Worm (Caenorhabditis elegans) whole organism, L1 larva: Measurements from ENCODE around the gene amx-3.

ENCODE experiments used
- C04F5.9 ChIP-seq: sonication (generic microtip); optimal IDR thresholded peaks from 2 replicates; lab custom pipeline; 2016; ENCODE audit warnings: missing genetic modification characterization, missing compliant biosample characterization
- C16A3.4 ChIP-seq: fragments of 150-350 bp; optimal IDR thresholded peaks from 2 replicates; lab custom pipeline; 2014; ENCODE audit warnings: missing biosample characterization, missing genetic modification characterization
- F16B12.6 ChIP-seq: fragments of 150-350 bp; optimal IDR thresholded peaks from 2 replicates; lab custom pipeline; 2014; ENCODE audit warnings: missing biosample characterization, missing genetic modification characterization
- aha-1 ChIP-seq: fragments of 150-350 bp; optimal IDR thresholded peaks from 2 replicates; lab custom pipeline; 2014; ENCODE audit warnings: missing biosample characterization, missing genetic modification characterization
- aly-2 ChIP-seq: fragments of 150-350 bp; optimal IDR thresholded peaks from 2 replicates; lab custom pipeline; 2014; ENCODE audit warnings: missing biosample characterization, missing genetic modification characterization
- blmp-1 ChIP-seq: fragments of 150-350 bp; optimal IDR thresholded peaks from 2 replicates; lab custom pipeline; 2014; ENCODE audit warnings: missing biosample characterization, missing genetic modification characterization
- ceh-63 ChIP-seq: fragments of 200-800 bp; sonication (Bioruptor generic); optimal IDR thresholded peaks from 2 replicates; lab custom pipeline; 2018; ENCODE audit warnings: mild to moderate bottlenecking, missing genetic modification characterization, missing compliant biosample characterization
- ceh-88 ChIP-seq: fragments of 200-800 bp; sonication (Bioruptor generic); IDR thresholded peaks from 2 replicates; pipeline ENCODE4 v1.3.6; 2022; ENCODE audit warnings: missing genetic modification characterization, missing compliant biosample characterization
- ces-1 ChIP-seq: fragments of 150-350 bp; optimal IDR thresholded peaks from 2 replicates; lab custom pipeline; 2014; ENCODE audit warnings: missing biosample characterization, missing genetic modification reagents, missing genetic modification characterization
- dpl-1 ChIP-seq, 3 experiments: fragments of 150-350 bp in 2 of 3; sonication (generic microtip) in 1 of 3; optimal IDR thresholded peaks; 2 replicates each; lab custom pipeline; 2014 to 2017; ENCODE audit warnings: missing biosample characterization in 3 of 3, missing genetic modification characterization in 3 of 3, missing genetic modification reagents in 3 of 3
- efl-3 ChIP-seq: fragments of 200-800 bp; sonication (Bioruptor generic); optimal IDR thresholded peaks from 2 replicates; lab custom pipeline; 2018; ENCODE audit warnings: mild to moderate bottlenecking, missing genetic modification characterization, missing compliant biosample characterization
- egl-13 ChIP-seq: sonication (generic microtip); optimal IDR thresholded peaks from 2 replicates; lab custom pipeline; 2016; ENCODE audit warnings: missing genotype, missing genetic modification reagents, missing genetic modification characterization, missing compliant biosample characterization
- egl-27 ChIP-seq, 2 experiments: fragments of 150-350 bp in 1 of 2; sonication (generic microtip); optimal IDR thresholded peaks; 3 replicates each; lab custom pipeline; 2017 to 2018; ENCODE audit warnings: missing biosample characterization in 2 of 2, missing genetic modification characterization in 2 of 2, missing genetic modification reagents in 2 of 2
- elt-3 ChIP-seq, 6 experiments: fragments of 150-350 bp in 1 of 6; sonication (generic microtip); optimal IDR thresholded peaks; 2 replicates each; lab custom pipeline; 2017 to 2018; ENCODE audit warnings: missing biosample characterization in 6 of 6, missing genetic modification characterization in 6 of 6, inconsistent platforms in 1 of 6
- fkh-10 ChIP-seq: sonication (generic microtip); optimal IDR thresholded peaks from 2 replicates; lab custom pipeline; 2017; ENCODE audit warnings: missing biosample characterization, missing genetic modification reagents, missing genetic modification characterization
- fos-1 ChIP-seq: fragments of 150-350 bp; optimal IDR thresholded peaks from 2 replicates; lab custom pipeline; 2014; ENCODE audit warnings: missing biosample characterization, missing genetic modification characterization
- hlh-17 ChIP-seq: fragments of 200-800 bp; sonication (Bioruptor generic); optimal IDR thresholded peaks from 2 replicates; lab custom pipeline; 2018; ENCODE audit warnings: missing genetic modification characterization, mild to moderate bottlenecking, missing compliant biosample characterization, moderate library complexity, borderline replicate concordance
- irx-1 ChIP-seq: sonication (generic microtip); optimal IDR thresholded peaks from 2 replicates; lab custom pipeline; 2016; ENCODE audit warnings: missing genetic modification characterization, missing compliant biosample characterization
- isw-1 ChIP-seq: fragments of 200-800 bp; sonication (Bioruptor generic); IDR thresholded peaks from 2 replicates; pipeline ENCODE4 v1.3.6; 2022; ENCODE audit warnings: missing genetic modification characterization, missing compliant biosample characterization
- jun-1 ChIP-seq: fragments of 150-350 bp; optimal IDR thresholded peaks from 2 replicates; lab custom pipeline; 2014; ENCODE audit warnings: missing biosample characterization, missing genetic modification reagents, missing genetic modification characterization
- lin-13 ChIP-seq: fragments of 150-350 bp; optimal IDR thresholded peaks from 2 replicates; lab custom pipeline; 2014; ENCODE audit warnings: missing biosample characterization, missing genetic modification reagents, missing genetic modification characterization
- lin-14 ChIP-seq: fragments of 200-800 bp; sonication (Bioruptor generic); optimal IDR thresholded peaks from 2 replicates; lab custom pipeline; 2018; ENCODE audit warnings: mild to moderate bottlenecking, missing genetic modification characterization, moderate library complexity, missing compliant biosample characterization
- lin-15B ChIP-seq: fragments of 150-350 bp; sonication (generic microtip); optimal IDR thresholded peaks from 3 replicates; lab custom pipeline; 2014; ENCODE audit warnings: missing biosample characterization, missing genetic modification characterization
- mdl-1 ChIP-seq, 2 experiments: fragments of 150-350 bp; optimal IDR thresholded peaks; 2 replicates each; lab custom pipeline; 2014 to 2017; ENCODE audit warnings: missing biosample characterization in 2 of 2, missing genetic modification characterization in 2 of 2, inconsistent platforms in 1 of 2
- mef-2 ChIP-seq: fragments of 150-350 bp; optimal IDR thresholded peaks from 2 replicates; lab custom pipeline; 2014; ENCODE audit warnings: missing biosample characterization, missing genetic modification characterization
- mep-1 ChIP-seq: fragments of 150-350 bp; optimal IDR thresholded peaks from 2 replicates; lab custom pipeline; 2014; ENCODE audit warnings: missing biosample characterization, missing genetic modification characterization
- nhr-19 ChIP-seq: fragments of 200-800 bp; sonication (Bioruptor generic); conservative IDR thresholded peaks from 2 replicates; pipeline ENCODE4 v1.3.6; 2022; ENCODE audit warnings: missing genetic modification characterization, missing compliant biosample characterization
- nhr-28 ChIP-seq: fragments of 150-350 bp; optimal IDR thresholded peaks from 2 replicates; lab custom pipeline; 2014; ENCODE audit warnings: missing biosample characterization, missing genetic modification characterization
- nhr-77 ChIP-seq: fragments of 150-350 bp; optimal IDR thresholded peaks from 2 replicates; lab custom pipeline; 2014; ENCODE audit warnings: missing biosample characterization, missing genetic modification characterization
- nhr-84 ChIP-seq: sonication (generic microtip); optimal IDR thresholded peaks from 2 replicates; lab custom pipeline; 2017; ENCODE audit warnings: missing biosample characterization, missing genetic modification characterization
- nhr-85 ChIP-seq: sonication (generic microtip); peaks from one replicate; lab custom pipeline; 2016; ENCODE audit warnings: missing genetic modification characterization, inconsistent platforms, missing compliant biosample characterization
- nhr-90 ChIP-seq: sonication (generic microtip); optimal IDR thresholded peaks from 2 replicates; lab custom pipeline; 2016; ENCODE audit warnings: mild to moderate bottlenecking, missing genetic modification characterization, missing compliant biosample characterization; ENCODE audit not compliant: poor library complexity
- rnt-1 ChIP-seq: sonication (generic microtip); optimal IDR thresholded peaks from 2 replicates; lab custom pipeline; 2016; ENCODE audit warnings: mild to moderate bottlenecking, missing genetic modification characterization, moderate library complexity, missing compliant biosample characterization
- snu-23 ChIP-seq: sonication (generic microtip); optimal IDR thresholded peaks from 2 replicates; lab custom pipeline; 2016; ENCODE audit warnings: missing genetic modification characterization, missing compliant biosample characterization
- sox-4 ChIP-seq: sonication (generic microtip); optimal IDR thresholded peaks from 2 replicates; lab custom pipeline; 2016; ENCODE audit warnings: missing genetic modification characterization, missing compliant biosample characterization
- swsn-7 ChIP-seq: sonication (generic microtip); optimal IDR thresholded peaks from 2 replicates; lab custom pipeline; 2016; ENCODE audit warnings: missing genetic modification characterization, missing compliant biosample characterization
- tlp-1 ChIP-seq: fragments of 150-350 bp; optimal IDR thresholded peaks from 2 replicates; lab custom pipeline; 2014; ENCODE audit warnings: missing biosample characterization, missing genetic modification characterization
- unc-130 ChIP-seq: fragments of 150-350 bp; optimal IDR thresholded peaks from 2 replicates; lab custom pipeline; 2017; ENCODE audit warnings: missing biosample characterization, missing genetic modification characterization, inconsistent platforms
- unc-62 ChIP-seq: fragments of 150-350 bp; optimal IDR thresholded peaks from 2 replicates; lab custom pipeline; 2014; ENCODE audit warnings: missing biosample characterization, missing genetic modification reagents, missing genetic modification characterization
- vab-15 ChIP-seq: sonication (generic microtip); optimal IDR thresholded peaks from 2 replicates; lab custom pipeline; 2017; ENCODE audit warnings: missing genotype, mild to moderate bottlenecking, missing genetic modification characterization, missing compliant biosample characterization
- ztf-4 ChIP-seq: fragments of 150-350 bp; optimal IDR thresholded peaks from 2 replicates; lab custom pipeline; 2014; ENCODE audit warnings: missing biosample characterization, missing genetic modification characterization

amx-3 gene

DNA sequence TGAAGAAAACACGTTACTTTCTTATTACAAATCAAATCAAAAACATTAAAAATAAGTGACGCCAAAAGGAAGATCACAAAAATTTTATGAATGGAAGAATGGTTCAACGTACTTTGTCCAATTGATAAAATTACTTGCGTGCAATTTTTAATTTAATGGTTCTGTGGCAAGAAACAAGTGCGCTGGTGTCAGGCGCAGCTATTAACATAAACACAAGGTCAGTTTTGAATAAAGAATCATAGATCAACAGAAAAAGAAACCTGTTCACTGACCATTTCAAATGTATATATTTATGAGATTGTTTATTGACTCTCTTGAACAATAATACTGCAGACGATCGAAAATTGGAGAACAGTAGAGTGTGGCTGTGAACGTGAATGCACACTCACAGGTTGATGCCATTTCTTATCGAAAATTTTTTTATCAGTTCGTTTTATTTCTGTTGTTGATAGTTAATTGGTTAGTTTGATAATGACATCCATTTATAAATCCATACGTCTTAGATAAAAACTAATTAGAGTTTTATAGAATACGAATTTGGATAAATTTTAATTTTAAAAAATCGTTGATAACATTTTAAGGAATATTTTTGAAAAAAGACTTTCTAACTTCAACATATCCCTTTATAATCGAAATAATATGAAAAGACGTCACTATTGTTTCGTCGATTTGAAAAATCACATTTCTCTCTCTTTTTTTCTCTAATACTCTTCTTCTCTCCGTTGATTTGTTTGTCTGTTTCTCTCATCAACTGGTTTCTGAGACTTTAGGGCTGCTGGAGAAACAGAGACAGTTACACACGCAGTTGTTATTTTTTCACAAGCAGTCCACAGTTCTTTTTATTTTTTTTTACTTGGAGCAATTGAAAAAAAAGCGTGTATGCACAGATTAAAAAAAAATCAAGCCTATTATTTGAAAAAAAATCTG is at the start of gene amx-3 (continued):
- TF ChIP-seq dpl-1 (GFP tag; optimal IDR thresholded peaks at IDR 0.05; lab: Kevin White, UChicago) (no peak), unc-62 (GFP tag; lab: Kevin White, UChicago) (no peak), lin-15B (tag; lab: Kevin White, UChicago) (no peak), C16A3.4 (tag; lab: Kevin White, UChicago) (peak; percentile 41), irx-1 (tag; lab: Kevin White, UChicago) (no peak), unc-130 (no peak), egl-27 (tag; optimal IDR thresholded peaks at IDR 0.05; lab: Kevin White, UChicago) (no peak), aha-1 (tag; lab: Kevin White, UChicago) (no peak), efl-3 (GFP tag; lab: Kevin White, UChicago) (no peak), nhr-90 (peak; percentile 5), nhr-85 (peak; percentile 77), ztf-4 (no peak), fkh-10 (GFP tag; lab: Kevin White, UChicago) (no peak), snu-23 (peak; percentile 58), mdl-1 (tag; optimal IDR thresholded peaks at IDR 0.05; lab: Kevin White, UChicago) (no peak), vab-15 (tag; lab: Kevin White, UChicago) (no peak), hlh-17 (GFP tag; lab: Kevin White, UChicago) (no peak), ceh-88 (no peak), rnt-1 (peak; percentile 45), nhr-84 (tag; lab: Kevin White, UChicago) (no peak), jun-1 (tag; lab: Kevin White, UChicago) (no peak), lin-13 (GFP tag; lab: Kevin White, UChicago) (no peak), F16B12.6 (tag; lab: Kevin White, UChicago) (no peak), aly-2 (tag; lab: Kevin White, UChicago) (no peak), nhr-77 (tag; lab: Kevin White, UChicago) (no peak), ces-1 (GFP tag; lab: Kevin White, UChicago) (no peak), ceh-63 (GFP tag; lab: Kevin White, UChicago) (no peak), mep-1 (peak; percentile 52), egl-13 (no peak), swsn-7 (tag; lab: Kevin White, UChicago) (no peak), fos-1 (no peak), nhr-28 (tag; lab: Kevin White, UChicago) (no peak), blmp-1 (no peak), C04F5.9 (tag; lab: Kevin White, UChicago) (no peak)

DNA sequence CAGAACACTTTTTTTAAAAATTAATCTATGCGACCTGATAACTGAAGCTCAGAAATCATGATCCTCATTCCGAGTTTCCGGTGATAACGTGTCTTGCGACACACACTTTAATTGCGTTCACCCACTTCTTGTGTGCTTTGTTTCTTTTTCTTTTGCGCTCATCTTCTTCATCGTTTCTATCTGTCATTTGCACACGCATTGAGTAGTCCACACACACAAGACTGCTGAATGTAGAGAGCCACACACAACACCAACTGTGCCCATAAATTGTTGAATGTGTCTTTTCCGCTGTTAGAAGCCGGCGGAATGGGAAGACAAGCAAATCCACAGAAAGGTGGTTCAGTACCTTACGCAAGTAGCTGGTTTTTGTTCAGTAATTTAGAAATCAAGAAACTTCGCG is 16.9 kb upstream of the amx-3 start:
- no peak for TF ChIP-seq isw-1 (GFP tag; lab: Robert Waterston, UW)
- TF ChIP-seq mef-2 (tag; lab: Kevin White, UChicago), result no peak
- peak; percentile 63 for TF ChIP-seq lin-14 (GFP tag; lab: Kevin White, UChicago)
- TF ChIP-seq rnt-1, result peak; percentile 38
- TF ChIP-seq nhr-19 (GFP tag; lab: Robert Waterston, UW), result 0 out of 2 replicates have a peak, but pooled peaks have one; percentile 21
- TF ChIP-seq elt-3 (tag; optimal IDR thresholded peaks at IDR 0.05; lab: Kevin White, UChicago), result no peak

DNA sequence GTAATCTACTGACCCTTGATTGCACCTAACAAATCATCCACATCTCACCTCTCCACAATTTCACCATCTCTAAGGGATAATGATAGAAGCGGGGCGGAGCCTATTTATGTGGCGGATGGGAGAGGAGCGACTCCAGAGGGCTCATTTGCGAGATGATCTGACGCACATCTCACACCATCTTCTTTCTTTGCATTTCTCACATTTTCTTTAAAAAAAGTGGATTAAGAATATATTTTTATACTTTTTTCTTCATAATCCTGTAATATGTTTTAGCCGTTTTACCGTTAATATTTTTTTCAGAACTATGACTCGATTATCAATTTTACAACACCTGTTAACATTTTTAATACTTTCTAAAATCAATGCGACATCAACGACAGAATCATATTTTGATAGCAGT is 11.7 kb upstream of the amx-3 start, which contains the start of gene pbo-5:
pbo-5 (plus strand) TSS at position 301 of the 400 bp plus-strand sequence.
- TF ChIP-seq lin-15B (tag; lab: Kevin White, UChicago) (no peak), ztf-4 (no peak), tlp-1 (tag; lab: Kevin White, UChicago) (no peak), irx-1 (tag; lab: Kevin White, UChicago) (no peak), lin-13 (GFP tag; lab: Kevin White, UChicago) (no peak), sox-4 (no peak)
